Worm (Caenorhabditis elegans) whole organism, L3 larva: ENCODE results near the gene ipp-5.
A peak's percentile ranks its signal among the peaks of the same experiment; 100 is the strongest.

Experiments used
- R02D3.7 ChIP-seq: fragments of 150-350 bp; optimal IDR thresholded peaks from 2 replicates; lab custom pipeline; 2014; ENCODE audit warnings: missing biosample characterization, missing genetic modification characterization
- ZK546.5 ChIP-seq: sonication (generic microtip); optimal IDR thresholded peaks from 2 replicates; lab custom pipeline; 2017; ENCODE audit warnings: missing biosample characterization, missing genetic modification characterization
- aly-2 ChIP-seq: fragments of 150-350 bp; optimal IDR thresholded peaks from 2 replicates; lab custom pipeline; 2014; ENCODE audit warnings: missing biosample characterization, missing genetic modification characterization
- ama-1 ChIP-seq: fragments of 150-350 bp; optimal IDR thresholded peaks from 2 replicates; lab custom pipeline; 2018
- ceh-16 ChIP-seq: sonication (generic microtip); optimal IDR thresholded peaks from 2 replicates; lab custom pipeline; 2017; ENCODE audit warnings: missing biosample characterization, missing genetic modification characterization
- ceh-28 ChIP-seq: fragments of 150-350 bp; optimal IDR thresholded peaks from 2 replicates; lab custom pipeline; 2014; ENCODE audit warnings: missing biosample characterization, missing genetic modification reagents, missing genetic modification characterization
- ceh-82 ChIP-seq: fragments of 150-350 bp; optimal IDR thresholded peaks from 2 replicates; lab custom pipeline; 2014; ENCODE audit warnings: missing biosample characterization, missing genetic modification characterization
- ceh-9 ChIP-seq: sonication (generic microtip); optimal IDR thresholded peaks from 2 replicates; lab custom pipeline; 2018; ENCODE audit warnings: missing biosample characterization, missing genetic modification characterization
- daf-12 ChIP-seq: fragments of 150-350 bp; optimal IDR thresholded peaks from 2 replicates; lab custom pipeline; 2014; ENCODE audit warnings: missing biosample characterization, missing genetic modification reagents, missing genetic modification characterization
- egl-27 ChIP-seq: sonication (generic microtip); optimal IDR thresholded peaks from 4 replicates; lab custom pipeline; 2017; ENCODE audit warnings: missing biosample characterization, missing genetic modification reagents, missing genetic modification characterization
- egl-5 ChIP-seq: fragments of 150-350 bp; optimal IDR thresholded peaks from 2 replicates; lab custom pipeline; 2017; ENCODE audit warnings: missing biosample characterization, missing genetic modification reagents, missing genetic modification characterization, inconsistent platforms
- elt-1 ChIP-seq: fragments of 150-350 bp; optimal IDR thresholded peaks from 2 replicates; lab custom pipeline; 2014; ENCODE audit warnings: missing biosample characterization, missing genetic modification characterization
- elt-2 ChIP-seq: sonication (generic microtip); optimal IDR thresholded peaks from 2 replicates; lab custom pipeline; 2016; ENCODE audit warnings: missing genetic modification reagents, mild to moderate bottlenecking, missing genetic modification characterization, missing compliant biosample characterization
- elt-3 ChIP-seq, 3 experiments: fragments of 150-350 bp in 1 of 3; sonication (generic microtip) in 2 of 3; optimal IDR thresholded peaks; 2 replicates in 2 of 3; 4 replicates in 1 of 3; lab custom pipeline; 2014 to 2017; ENCODE audit warnings: missing biosample characterization in 3 of 3, missing genetic modification characterization in 3 of 3
- eor-1 ChIP-seq, 2 experiments: fragments of 150-350 bp; optimal IDR thresholded peaks; 2 replicates each; lab custom pipeline; 2014 to 2018; ENCODE audit warnings: missing biosample characterization in 2 of 2, missing genetic modification characterization in 2 of 2
- fkh-10 ChIP-seq: sonication (generic microtip); optimal IDR thresholded peaks from 2 replicates; lab custom pipeline; 2017; ENCODE audit warnings: missing biosample characterization, missing genetic modification reagents, missing genetic modification characterization
- fkh-2 ChIP-seq: fragments of 150-350 bp; optimal IDR thresholded peaks from 2 replicates; lab custom pipeline; 2014; ENCODE audit warnings: missing biosample characterization, missing genetic modification reagents, missing genetic modification characterization
- fos-1 ChIP-seq: fragments of 150-350 bp; optimal IDR thresholded peaks from 2 replicates; lab custom pipeline; 2014; ENCODE audit warnings: missing biosample characterization, missing genetic modification characterization
- hmg-11 ChIP-seq: sonication (generic microtip); optimal IDR thresholded peaks from 2 replicates; lab custom pipeline; 2016; ENCODE audit warnings: missing genetic modification characterization, missing compliant biosample characterization
- jun-1 ChIP-seq: fragments of 150-350 bp; optimal IDR thresholded peaks from 2 replicates; lab custom pipeline; 2014; ENCODE audit warnings: missing biosample characterization, missing genetic modification reagents, missing genetic modification characterization
- lin-15B ChIP-seq: fragments of 150-350 bp; optimal IDR thresholded peaks from 2 replicates; lab custom pipeline; 2014; ENCODE audit warnings: missing biosample characterization, missing genetic modification characterization
- lin-39 ChIP-seq: fragments of 150-350 bp; optimal IDR thresholded peaks from 2 replicates; lab custom pipeline; 2018; ENCODE audit warnings: missing biosample characterization, missing genetic modification reagents, missing genetic modification characterization
- lsy-12 ChIP-seq: sonication (generic microtip); optimal IDR thresholded peaks from 2 replicates; lab custom pipeline; 2016; ENCODE audit warnings: mild to moderate bottlenecking, missing genetic modification characterization, missing compliant biosample characterization
- mdl-1 ChIP-seq: fragments of 150-350 bp; optimal IDR thresholded peaks from 2 replicates; lab custom pipeline; 2014; ENCODE audit warnings: missing biosample characterization, missing genetic modification characterization
- mml-1 ChIP-seq: fragments of 150-350 bp; sonication (generic microtip); optimal IDR thresholded peaks from 3 replicates; lab custom pipeline; 2014; ENCODE audit warnings: missing biosample characterization, missing genetic modification characterization
- nfya-1 ChIP-seq: sonication (generic microtip); optimal IDR thresholded peaks from 2 replicates; lab custom pipeline; 2017; ENCODE audit warnings: missing genetic modification characterization, mild to moderate bottlenecking, missing compliant biosample characterization, antibody characterized with exemption, moderate library complexity; ENCODE audit not compliant: insufficient read depth
- nhr-11 ChIP-seq: fragments of 150-350 bp; optimal IDR thresholded peaks from 2 replicates; lab custom pipeline; 2014; ENCODE audit warnings: missing biosample characterization, missing genetic modification characterization
- nhr-12 ChIP-seq: fragments of 150-350 bp; optimal IDR thresholded peaks from 2 replicates; lab custom pipeline; 2014; ENCODE audit warnings: missing biosample characterization, missing genetic modification characterization
- nhr-23 ChIP-seq: fragments of 150-350 bp; optimal IDR thresholded peaks from 2 replicates; lab custom pipeline; 2014; ENCODE audit warnings: missing biosample characterization, missing genetic modification reagents, missing genetic modification characterization
- nhr-237 ChIP-seq: fragments of 150-350 bp; optimal IDR thresholded peaks from 2 replicates; lab custom pipeline; 2014; ENCODE audit warnings: missing biosample characterization, missing genetic modification characterization
- nhr-25 ChIP-seq: sonication (generic microtip); optimal IDR thresholded peaks from 2 replicates; lab custom pipeline; 2017; ENCODE audit warnings: missing biosample characterization, missing genetic modification characterization
- nhr-28 ChIP-seq: fragments of 150-350 bp; optimal IDR thresholded peaks from 2 replicates; lab custom pipeline; 2014; ENCODE audit warnings: missing biosample characterization, missing genetic modification characterization
- nhr-43 ChIP-seq: sonication (generic microtip); optimal IDR thresholded peaks from 2 replicates; lab custom pipeline; 2016; ENCODE audit warnings: mild to moderate bottlenecking, missing genetic modification characterization, missing compliant biosample characterization; ENCODE audit not compliant: poor library complexity, severe bottlenecking
- nhr-67 ChIP-seq: fragments of 150-350 bp; optimal IDR thresholded peaks from 2 replicates; lab custom pipeline; 2014; ENCODE audit warnings: missing biosample characterization, missing genetic modification characterization
- nhr-76 ChIP-seq: fragments of 150-350 bp; sonication (generic microtip); optimal IDR thresholded peaks from 5 replicates; lab custom pipeline; 2014; ENCODE audit warnings: missing biosample characterization, missing genetic modification characterization
- nhr-77 ChIP-seq: fragments of 150-350 bp; optimal IDR thresholded peaks from 2 replicates; lab custom pipeline; 2014; ENCODE audit warnings: missing biosample characterization, missing genetic modification characterization
- pha-4 ChIP-seq: fragments of 150-350 bp; optimal IDR thresholded peaks from 2 replicates; lab custom pipeline; 2014; ENCODE audit warnings: missing biosample characterization, missing genetic modification reagents, missing genetic modification characterization
- pqm-1 ChIP-seq: fragments of 150-350 bp; optimal IDR thresholded peaks from 2 replicates; lab custom pipeline; 2017; ENCODE audit warnings: missing biosample characterization, missing genetic modification characterization, inconsistent platforms
- sea-2 ChIP-seq: fragments of 150-350 bp; sonication (generic microtip); optimal IDR thresholded peaks from 4 replicates; lab custom pipeline; 2014; ENCODE audit warnings: missing biosample characterization, missing genetic modification reagents, missing genetic modification characterization
- skn-1 ChIP-seq: fragments of 150-350 bp; optimal IDR thresholded peaks from 2 replicates; lab custom pipeline; 2014; ENCODE audit warnings: missing biosample characterization, missing genetic modification characterization
- snpc-4 ChIP-seq: fragments of 150-350 bp; optimal IDR thresholded peaks from 2 replicates; lab custom pipeline; 2014; ENCODE audit warnings: missing biosample characterization, missing genetic modification characterization
- tbx-2 ChIP-seq: sonication (generic microtip); optimal IDR thresholded peaks from 2 replicates; lab custom pipeline; 2016; ENCODE audit warnings: mild to moderate bottlenecking, missing genetic modification characterization, missing compliant biosample characterization
- unc-39 ChIP-seq: sonication (generic microtip); optimal IDR thresholded peaks from 4 replicates; lab custom pipeline; 2017; ENCODE audit warnings: missing biosample characterization, missing genetic modification characterization
- unc-62 ChIP-seq: fragments of 150-350 bp; sonication (generic microtip); optimal IDR thresholded peaks from 4 replicates; lab custom pipeline; 2014; ENCODE audit warnings: missing biosample characterization, missing genetic modification reagents, missing genetic modification characterization
- zag-1 ChIP-seq: fragments of 150-350 bp; optimal IDR thresholded peaks from 2 replicates; lab custom pipeline; 2014; ENCODE audit warnings: missing biosample characterization, missing genetic modification characterization
- ztf-11 ChIP-seq: fragments of 150-350 bp; optimal IDR thresholded peaks from 2 replicates; lab custom pipeline; 2014; ENCODE audit warnings: missing biosample characterization, missing genetic modification characterization
- ztf-4 ChIP-seq: fragments of 150-350 bp; optimal IDR thresholded peaks from 2 replicates; lab custom pipeline; 2014; ENCODE audit warnings: missing biosample characterization, missing genetic modification characterization

The ipp-5 gene

ce11 chrX:5984581-5985039 lies 46.7 kb upstream of the ipp-5 start, which contains the start of gene klp-13:
Gene klp-13 (plus strand): TSS chrX:5984989.
- TF ChIP-seq ceh-28 (tag; lab: Kevin White, UChicago): peak; percentile 60
- peak; percentile 95 for TF ChIP-seq nfya-1 (tag; lab: Kevin White, UChicago)
- TF ChIP-seq zag-1 (tag; lab: Kevin White, UChicago): peak; percentile 49
- peak; percentile 98 for TF ChIP-seq lin-39
- TF ChIP-seq elt-2 (tag; lab: Kevin White, UChicago): peak; percentile 75
- TF ChIP-seq nhr-12: no peak
- TF ChIP-seq nhr-67 (tag; lab: Kevin White, UChicago): no peak
- TF ChIP-seq egl-27 (tag; lab: Kevin White, UChicago): peak; percentile 18
- no peak for TF ChIP-seq aly-2
- peak; percentile 61 for TF ChIP-seq snpc-4 (tag; lab: Kevin White, UChicago)
- TF ChIP-seq hmg-11 (tag; lab: Kevin White, UChicago): peak; percentile 97
- peak; percentile 70 for TF ChIP-seq R02D3.7 (tag; lab: Kevin White, UChicago)
- TF ChIP-seq fkh-2 (tag; lab: Kevin White, UChicago): no peak
- TF ChIP-seq egl-5 (tag; lab: Kevin White, UChicago): peak; percentile 79
- TF ChIP-seq nhr-28 (tag; lab: Kevin White, UChicago): no peak
- no peak for TF ChIP-seq ama-1 (lab: Kevin White, UChicago)
- peak; percentile 88 for TF ChIP-seq skn-1
- no peak for TF ChIP-seq ceh-16 (tag; lab: Kevin White, UChicago)
- TF ChIP-seq eor-1 (tag; optimal IDR thresholded peaks at IDR 0.05; lab: Kevin White, UChicago): no peak
- no peak for TF ChIP-seq nhr-237 (tag; lab: Kevin White, UChicago)
- peak; percentile 15 for TF ChIP-seq elt-1 (tag; lab: Kevin White, UChicago)
- TF ChIP-seq pha-4: peak; percentile 93
- TF ChIP-seq ZK546.5 (tag; lab: Kevin White, UChicago): peak; percentile 60
- TF ChIP-seq pqm-1: peak; percentile 11
- no peak for TF ChIP-seq ztf-11 (tag; lab: Kevin White, UChicago)
- peak; percentile 63 for TF ChIP-seq tbx-2 (tag; lab: Kevin White, UChicago)
- TF ChIP-seq jun-1: peak; percentile 79
- no peak for TF ChIP-seq nhr-77 (tag; lab: Kevin White, UChicago)
- peak; percentile 42 for TF ChIP-seq mdl-1
- TF ChIP-seq lsy-12: peak; percentile 67
- no peak for TF ChIP-seq nhr-76
- TF ChIP-seq ceh-9 (tag; lab: Kevin White, UChicago): no peak
- peak; percentile 76 for TF ChIP-seq ceh-82 (tag; lab: Kevin White, UChicago)
- no peak for TF ChIP-seq nhr-43 (tag; lab: Kevin White, UChicago)
- no peak for TF ChIP-seq elt-3 (tag; optimal IDR thresholded peaks at IDR 0.05; lab: Kevin White, UChicago)
- TF ChIP-seq mml-1 (tag; lab: Kevin White, UChicago): no peak
- TF ChIP-seq fos-1 (tag; lab: Kevin White, UChicago): no peak
- no peak for TF ChIP-seq ztf-4 (tag; lab: Kevin White, UChicago)
- TF ChIP-seq nhr-25 (tag; lab: Kevin White, UChicago): peak; percentile 65
- no peak for TF ChIP-seq nhr-11 (tag; lab: Kevin White, UChicago)
- peak; percentile 56 for TF ChIP-seq fkh-10 (GFP tag; lab: Kevin White, UChicago)
- TF ChIP-seq unc-62 (GFP tag; lab: Kevin White, UChicago): peak; percentile 81
- peak; percentile 91 for TF ChIP-seq lin-15B (tag; lab: Kevin White, UChicago)
- peak; percentile 74 for TF ChIP-seq nhr-23 (tag; lab: Kevin White, UChicago)
- no peak for TF ChIP-seq unc-39 (tag; lab: Kevin White, UChicago)
- TF ChIP-seq daf-12: no peak
- no peak for TF ChIP-seq sea-2
